Worm (Caenorhabditis elegans): ENCODE measurements around the gene C12D5.5.

DNA sequence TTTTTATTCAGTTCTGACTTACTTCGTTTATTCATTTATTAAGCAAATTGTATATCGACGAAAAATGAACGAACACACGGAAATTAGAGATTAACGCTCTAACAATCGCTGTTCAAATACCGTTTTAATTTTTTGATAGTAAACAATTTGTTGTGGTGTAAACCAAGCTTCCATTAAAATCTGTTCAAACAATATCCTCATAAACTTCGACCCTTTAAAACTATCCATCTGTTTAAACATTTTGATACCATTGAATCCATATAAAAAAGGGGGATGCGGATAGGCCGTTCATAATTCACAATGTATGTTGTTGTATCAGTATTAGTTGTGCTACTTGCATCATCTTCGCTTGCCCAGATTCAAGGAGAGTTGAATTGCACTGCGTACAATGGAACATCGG lies 41.5 kb upstream of the C12D5.5 start, which contains the start of gene F07C4.6:
- no peak for TF ChIP-seq unc-55 (GFP tag; optimal IDR thresholded peaks at IDR 0.05)
- no peak for TF ChIP-seq ztf-11 (tag; optimal IDR thresholded peaks at IDR 0.05)
- no peak for TF ChIP-seq ztf-1 (GFP tag; conservative IDR thresholded peaks at IDR 0.05)
- no peak for TF ChIP-seq lin-39 (tag; optimal IDR thresholded peaks at IDR 0.05)
- no peak for TF ChIP-seq nhr-11 (tag; optimal IDR thresholded peaks at IDR 0.05)

Measured in whole organism, L2 larva.